Worm (Caenorhabditis elegans) whole organism, mixed stage, embryonic: Measurements from ENCODE around the gene F23B12.1.

ENCODE experiments used
- M03D4.4 ChIP-seq: sonication (generic microtip); optimal IDR thresholded peaks from 2 replicates; lab custom pipeline; 2017; ENCODE audit warnings: mild to moderate bottlenecking, missing genetic modification characterization, missing compliant biosample characterization
- bed-3 ChIP-seq: fragments of 200-800 bp; sonication (Bioruptor generic); optimal IDR thresholded peaks from 3 replicates; lab custom pipeline; 2018; ENCODE audit warnings: mild to moderate bottlenecking, missing genetic modification characterization, moderate library complexity, missing compliant biosample characterization
- blmp-1 ChIP-seq: fragments of 150-350 bp; optimal IDR thresholded peaks from 2 replicates; lab custom pipeline; 2014; ENCODE audit warnings: missing biosample characterization, missing genetic modification characterization
- ceh-39 ChIP-seq: fragments of 150-350 bp; optimal IDR thresholded peaks from 2 replicates; lab custom pipeline; 2014; ENCODE audit warnings: missing biosample characterization, missing genetic modification characterization
- ceh-43 ChIP-seq: fragments of 200-800 bp; sonication (Bioruptor generic); optimal IDR thresholded peaks from 2 replicates; lab custom pipeline; 2018; ENCODE audit warnings: mild to moderate bottlenecking, missing genetic modification characterization, moderate library complexity, missing compliant biosample characterization
- ceh-83 ChIP-seq: fragments of 200-800 bp; sonication (Bioruptor generic); optimal IDR thresholded peaks from 2 replicates; lab custom pipeline; 2018; ENCODE audit warnings: mild to moderate bottlenecking, missing genetic modification characterization, missing compliant biosample characterization
- ces-1 ChIP-seq: fragments of 150-350 bp; optimal IDR thresholded peaks from 2 replicates; lab custom pipeline; 2014; ENCODE audit warnings: missing biosample characterization, missing genetic modification reagents, missing genetic modification characterization
- drap-1 ChIP-seq: fragments of 200-800 bp; sonication (Bioruptor generic); optimal IDR thresholded peaks from 3 replicates; lab custom pipeline; 2018; ENCODE audit warnings: mild to moderate bottlenecking, missing genetic modification characterization, missing compliant biosample characterization
- elt-1 ChIP-seq: sonication (generic microtip); optimal IDR thresholded peaks from 2 replicates; lab custom pipeline; 2017; ENCODE audit warnings: missing genetic modification characterization, mild to moderate bottlenecking, missing compliant biosample characterization, antibody characterized with exemption, moderate library complexity, borderline replicate concordance; ENCODE audit not compliant: insufficient read depth
- flh-1 ChIP-seq: fragments of 200-800 bp; sonication (Bioruptor generic); optimal IDR thresholded peaks from 2 replicates; lab custom pipeline; 2018; ENCODE audit warnings: mild to moderate bottlenecking, missing genetic modification characterization, moderate library complexity, missing compliant biosample characterization
- ham-2 ChIP-seq: fragments of 200-800 bp; sonication (Bioruptor generic); optimal IDR thresholded peaks from 2 replicates; lab custom pipeline; 2018; ENCODE audit warnings: mild to moderate bottlenecking, missing genetic modification characterization, missing compliant biosample characterization
- hlh-1 ChIP-seq: fragments of 150-350 bp; optimal IDR thresholded peaks from 2 replicates; lab custom pipeline; 2014; ENCODE audit warnings: missing biosample characterization, missing genetic modification reagents, missing genetic modification characterization
- lin-13 ChIP-seq: fragments of 150-350 bp; optimal IDR thresholded peaks from 2 replicates; lab custom pipeline; 2014; ENCODE audit warnings: missing biosample characterization, missing genetic modification characterization
- lin-32 ChIP-seq: fragments of 200-800 bp; sonication (Bioruptor generic); optimal IDR thresholded peaks from 2 replicates; lab custom pipeline; 2018; ENCODE audit warnings: mild to moderate bottlenecking, missing genetic modification characterization, missing compliant biosample characterization
- lsy-2 ChIP-seq: fragments of 150-350 bp; optimal IDR thresholded peaks from 2 replicates; lab custom pipeline; 2014; ENCODE audit warnings: missing biosample characterization, missing genetic modification characterization
- mep-1 ChIP-seq: fragments of 150-350 bp; optimal IDR thresholded peaks from 2 replicates; lab custom pipeline; 2017; ENCODE audit warnings: missing biosample characterization, missing genetic modification reagents, missing genetic modification characterization, inconsistent platforms
- mls-2 ChIP-seq: sonication (generic microtip); optimal IDR thresholded peaks from 2 replicates; lab custom pipeline; 2016; ENCODE audit warnings: mild to moderate bottlenecking, missing genetic modification characterization, moderate library complexity, missing compliant biosample characterization
- nhr-12 ChIP-seq: fragments of 150-350 bp; optimal IDR thresholded peaks from 2 replicates; lab custom pipeline; 2014; ENCODE audit warnings: missing biosample characterization, missing genetic modification characterization
- nhr-237 ChIP-seq: fragments of 150-350 bp; optimal IDR thresholded peaks from 2 replicates; lab custom pipeline; 2014; ENCODE audit warnings: missing biosample characterization, missing genetic modification characterization
- nhr-28 ChIP-seq: fragments of 150-350 bp; optimal IDR thresholded peaks from 2 replicates; lab custom pipeline; 2014; ENCODE audit warnings: missing biosample characterization, missing genetic modification characterization
- nhr-76 ChIP-seq: sonication (generic microtip); optimal IDR thresholded peaks from 2 replicates; lab custom pipeline; 2017; ENCODE audit warnings: missing biosample characterization, missing genetic modification characterization
- pha-4 ChIP-seq: fragments of 150-350 bp; optimal IDR thresholded peaks from 2 replicates; lab custom pipeline; 2018; ENCODE audit warnings: missing biosample characterization, missing genetic modification reagents, missing genetic modification characterization
- sem-2 ChIP-seq: fragments of 200-800 bp; sonication (Bioruptor generic); optimal IDR thresholded peaks from 2 replicates; lab custom pipeline; 2018; ENCODE audit warnings: mild to moderate bottlenecking, missing genetic modification characterization, missing compliant biosample characterization
- snpc-4 ChIP-seq: fragments of 150-350 bp; optimal IDR thresholded peaks from 2 replicates; lab custom pipeline; 2014; ENCODE audit warnings: missing biosample characterization, missing genetic modification characterization
- sptf-1 ChIP-seq: sonication (generic microtip); optimal IDR thresholded peaks from 2 replicates; lab custom pipeline; 2017; ENCODE audit warnings: mild to moderate bottlenecking, missing genetic modification characterization, moderate library complexity, missing compliant biosample characterization
- tbx-8 ChIP-seq: fragments of 200-800 bp; sonication (Bioruptor generic); optimal IDR thresholded peaks from 2 replicates; lab custom pipeline; 2018; ENCODE audit warnings: mild to moderate bottlenecking, missing genetic modification characterization, moderate library complexity, missing compliant biosample characterization
- unc-120 ChIP-seq: sonication (generic microtip); optimal IDR thresholded peaks from 2 replicates; lab custom pipeline; 2017; ENCODE audit warnings: missing genetic modification characterization, missing compliant biosample characterization; ENCODE audit not compliant: poor library complexity, severe bottlenecking
- unc-39 ChIP-seq: fragments of 150-350 bp; optimal IDR thresholded peaks from 2 replicates; lab custom pipeline; 2014; ENCODE audit warnings: missing biosample characterization, missing genetic modification characterization
- unc-62 ChIP-seq: fragments of 150-350 bp; optimal IDR thresholded peaks from 2 replicates; lab custom pipeline; 2014; ENCODE audit warnings: missing biosample characterization, missing genetic modification reagents, missing genetic modification characterization
- zip-8 ChIP-seq: fragments of 150-350 bp; optimal IDR thresholded peaks from 2 replicates; lab custom pipeline; 2014; ENCODE audit warnings: missing biosample characterization, missing genetic modification characterization
- ztf-11 ChIP-seq: fragments of 150-350 bp; optimal IDR thresholded peaks from 2 replicates; lab custom pipeline; 2014; ENCODE audit warnings: missing biosample characterization, missing genetic modification characterization

The F23B12.1 gene

DNA sequence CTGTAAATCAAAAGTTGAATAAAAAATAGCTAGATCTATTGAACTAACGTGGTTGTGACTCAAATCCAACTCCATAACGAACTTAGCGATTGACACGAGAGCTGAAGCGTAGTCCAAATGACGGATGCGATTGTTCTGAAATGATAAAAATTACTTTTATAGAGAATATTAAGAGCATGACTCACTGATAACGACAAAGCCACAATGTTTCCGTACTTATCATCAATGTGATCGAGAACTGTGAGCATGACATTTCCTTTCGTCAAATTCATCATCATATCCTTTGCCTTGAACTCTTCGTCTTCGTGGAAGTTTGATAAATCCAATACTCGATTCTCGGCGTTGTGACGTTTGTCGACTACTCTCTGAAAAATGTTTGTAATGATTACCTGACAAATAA is 14.9 kb upstream of the F23B12.1 start:
- TF ChIP-seq unc-62 = no peak
- TF ChIP-seq nhr-12 (tag; lab: Kevin White, UChicago) = no peak
- no peak for TF ChIP-seq sptf-1 (tag; lab: Kevin White, UChicago)
- TF ChIP-seq unc-39 (tag; lab: Kevin White, UChicago) = no peak
- TF ChIP-seq pha-4 (tag; lab: Kevin White, UChicago) = no peak
- no peak for TF ChIP-seq hlh-1 (tag; lab: Kevin White, UChicago)
- TF ChIP-seq elt-1 (tag; lab: Kevin White, UChicago) = no peak
- no peak for TF ChIP-seq ham-2 (GFP tag; lab: Kevin White, UChicago)
- no peak for TF ChIP-seq ceh-83 (GFP tag; lab: Kevin White, UChicago)
- TF ChIP-seq tbx-8 = no peak
- no peak for TF ChIP-seq ceh-43 (GFP tag; lab: Kevin White, UChicago)
- no peak for TF ChIP-seq nhr-237 (tag; lab: Kevin White, UChicago)
- TF ChIP-seq drap-1 (GFP tag; lab: Kevin White, UChicago) = no peak
- no peak for TF ChIP-seq ceh-39
- TF ChIP-seq lsy-2 = no peak
- TF ChIP-seq snpc-4 = no peak

- TF ChIP-seq nhr-28 (tag; lab: Kevin White, UChicago) (no peak), ces-1 (GFP tag; lab: Kevin White, UChicago) (peak; percentile 56), ceh-39 (peak; percentile 94), elt-1 (tag; lab: Kevin White, UChicago) (no peak), drap-1 (GFP tag; lab: Kevin White, UChicago) (no peak), nhr-76 (tag; lab: Kevin White, UChicago) (no peak), pha-4 (tag; lab: Kevin White, UChicago) (peak; percentile 13)
Observed at ce11 chrV:14414964-14415564, 13.9 kb upstream of the F23B12.1 start, which contains the start of the genes nxf-1 and C15H11.11. nxf-1 (minus strand) TSS chrV:14415014. C15H11.11 (plus strand) TSS chrV:14415499.

- TF ChIP-seq elt-1 (tag; lab: Kevin White, UChicago) (no peak), unc-120 (no peak), nhr-28 (tag; lab: Kevin White, UChicago) (no peak), hlh-1 (tag; lab: Kevin White, UChicago) (no peak), nhr-237 (tag; lab: Kevin White, UChicago) (no peak), ceh-43 (GFP tag; lab: Kevin White, UChicago) (no peak), zip-8 (tag; lab: Kevin White, UChicago) (no peak), nhr-12 (tag; lab: Kevin White, UChicago) (no peak), M03D4.4 (no peak), unc-39 (tag; lab: Kevin White, UChicago) (no peak), bed-3 (GFP tag; lab: Kevin White, UChicago) (no peak), ceh-39 (no peak), ceh-83 (GFP tag; lab: Kevin White, UChicago) (no peak), mls-2 (tag; lab: Kevin White, UChicago) (no peak), sptf-1 (tag; lab: Kevin White, UChicago) (no peak), lin-32 (no peak), pha-4 (tag; lab: Kevin White, UChicago) (no peak)
Observed at ce11 chrV:14417735-14418134, 11.2 kb upstream of the F23B12.1 start, which contains the start of the genes nxf-2 and set-31. nxf-2 (minus strand) TSS chrV:14417835. set-31 (plus strand) TSS chrV:14417903.

DNA sequence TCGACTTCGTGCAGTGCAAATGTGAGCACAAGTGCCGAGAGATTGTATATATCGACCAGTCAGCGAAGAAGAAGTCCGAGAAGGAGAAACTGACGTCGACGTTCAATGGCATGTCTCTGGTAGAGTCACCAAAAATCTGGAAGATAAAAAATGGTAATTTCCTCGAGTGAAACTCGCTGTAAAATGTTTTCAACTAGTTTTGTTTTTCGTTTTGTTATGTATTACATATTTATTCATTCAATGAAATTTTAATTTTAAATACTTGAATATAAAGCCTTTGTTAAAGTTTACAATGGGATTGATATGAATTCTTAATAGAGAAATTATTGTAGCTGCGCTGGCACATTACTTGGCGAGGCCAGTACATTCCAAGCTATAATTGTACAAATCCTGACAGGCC is 9.1 kb upstream of the F23B12.1 start:
- no peak for TF ChIP-seq lin-13 (tag; lab: Kevin White, UChicago)
- no peak for TF ChIP-seq mep-1 (tag; lab: Kevin White, UChicago)
- no peak for TF ChIP-seq bed-3 (GFP tag; lab: Kevin White, UChicago)
- no peak for TF ChIP-seq unc-120
- TF ChIP-seq snpc-4 = no peak
- no peak for TF ChIP-seq ceh-43 (GFP tag; lab: Kevin White, UChicago)
- TF ChIP-seq lsy-2 = no peak
- TF ChIP-seq unc-62 = no peak
- TF ChIP-seq ham-2 (GFP tag; lab: Kevin White, UChicago) = no peak
- TF ChIP-seq sptf-1 (tag; lab: Kevin White, UChicago) = no peak
- no peak for TF ChIP-seq zip-8 (tag; lab: Kevin White, UChicago)
- no peak for TF ChIP-seq ztf-11 (tag; lab: Kevin White, UChicago)
- no peak for TF ChIP-seq mls-2 (tag; lab: Kevin White, UChicago)

DNA sequence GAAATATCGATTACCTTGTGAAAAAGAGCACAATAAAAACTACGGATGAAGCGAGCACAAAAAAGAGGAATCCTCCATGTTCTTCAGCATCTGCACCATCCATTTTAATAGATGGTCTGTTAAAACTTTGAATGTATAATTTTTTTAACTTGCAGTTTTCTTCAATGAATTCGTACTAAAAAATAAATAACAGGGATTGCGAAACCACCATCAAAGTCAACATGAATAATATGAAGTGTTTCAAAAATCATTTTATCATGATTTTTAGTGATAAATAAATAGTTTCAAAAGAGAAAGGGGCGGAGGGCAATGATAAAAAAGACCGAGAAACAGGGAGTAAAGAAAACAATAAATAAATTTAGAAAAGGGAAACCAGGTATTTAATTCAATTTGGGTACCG is 7.6 kb upstream of the F23B12.1 start, which contains the start of gene dhs-22:
TSS of gene dhs-22 (minus strand) at position 116 of the 400 bp plus-strand sequence.
- TF ChIP-seq nhr-76 (tag; lab: Kevin White, UChicago) (no peak), nhr-12 (tag; lab: Kevin White, UChicago) (no peak), nhr-237 (tag; lab: Kevin White, UChicago) (no peak), flh-1 (GFP tag; lab: Kevin White, UChicago) (no peak), sem-2 (GFP tag; lab: Kevin White, UChicago) (no peak), blmp-1 (tag; lab: Kevin White, UChicago) (no peak), unc-120 (no peak), pha-4 (tag; lab: Kevin White, UChicago) (no peak)
